Worm (Caenorhabditis elegans): ENCODE data around the gene K09C8.2.

Gene K09C8.2

ce11 chrX:10992177-10992576 lies 32.9 kb downstream of the K09C8.2 start, which contains the start of gene ver-3:
Gene ver-3 (plus strand): TSS chrX:10992477.
- TF ChIP-seq ham-2 (GFP tag; optimal IDR thresholded peaks at IDR 0.05): no peak
- TF ChIP-seq nhr-237 (tag; optimal IDR thresholded peaks at IDR 0.05): no peak

DNA sequence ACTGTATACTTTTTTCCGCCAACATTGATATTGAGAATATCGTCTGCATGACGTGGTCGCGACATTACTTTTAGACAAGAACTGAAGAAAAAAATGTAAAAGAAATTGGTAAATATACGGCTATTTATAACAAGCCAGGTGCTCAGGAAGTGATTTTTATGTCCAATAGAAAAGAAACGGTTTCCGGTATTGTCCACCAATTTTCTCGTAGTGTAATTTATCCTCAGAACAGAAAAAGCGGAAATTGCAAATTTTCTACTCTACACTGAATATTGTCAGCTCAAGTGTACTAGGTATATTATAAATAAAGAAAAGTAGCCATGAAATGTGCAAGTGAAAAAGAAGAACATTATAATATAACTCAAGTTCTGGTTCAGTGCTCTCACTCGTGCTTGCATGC lies 39.9 kb downstream of the K09C8.2 start, which contains the start of gene F59F3.6:
F59F3.6 (minus strand) TSS at position 101 of the 400 bp plus-strand sequence.
- no peak for TF ChIP-seq lin-32 (GFP tag; optimal IDR thresholded peaks at IDR 0.05)
- no peak for TF ChIP-seq ces-1 (GFP tag; optimal IDR thresholded peaks at IDR 0.05)
- no peak for TF ChIP-seq mab-5 (tag; optimal IDR thresholded peaks at IDR 0.05)
- TF ChIP-seq drap-1 (GFP tag; optimal IDR thresholded peaks at IDR 0.05): no peak
- no peak for TF ChIP-seq unc-120 (tag; optimal IDR thresholded peaks at IDR 0.05; ENCODE audit: poor library complexity, severe bottlenecking)
- TF ChIP-seq nhr-237 (tag; optimal IDR thresholded peaks at IDR 0.05): no peak
- no peak for TF ChIP-seq pha-4 (tag; optimal IDR thresholded peaks at IDR 0.05)
- no peak for TF ChIP-seq mep-1 (tag; optimal IDR thresholded peaks at IDR 0.05)
- no peak for TF ChIP-seq mls-2 (tag; optimal IDR thresholded peaks at IDR 0.05)
- no peak for TF ChIP-seq nhr-12 (tag; optimal IDR thresholded peaks at IDR 0.05)
- no peak for TF ChIP-seq unc-39 (tag; optimal IDR thresholded peaks at IDR 0.05)
- TF ChIP-seq blmp-1 (tag; optimal IDR thresholded peaks at IDR 0.05): no peak
- TF ChIP-seq bed-3 (GFP tag; optimal IDR thresholded peaks at IDR 0.05): no peak

- TF ChIP-seq hlh-1 (tag; optimal IDR thresholded peaks at IDR 0.05) (no peak), cnd-1 (tag; optimal IDR thresholded peaks at IDR 0.05) (no peak), mls-2 (tag; optimal IDR thresholded peaks at IDR 0.05) (no peak), nhr-2 (tag; optimal IDR thresholded peaks at IDR 0.05) (no peak), flh-1 (GFP tag; optimal IDR thresholded peaks at IDR 0.05) (no peak), tbx-8 (GFP tag; optimal IDR thresholded peaks at IDR 0.05) (no peak), nhr-28 (tag; optimal IDR thresholded peaks at IDR 0.05) (no peak), mep-1 (tag; optimal IDR thresholded peaks at IDR 0.05) (no peak), ceh-43 (GFP tag; optimal IDR thresholded peaks at IDR 0.05) (no peak), nhr-76 (tag; optimal IDR thresholded peaks at IDR 0.05) (no peak), ces-1 (GFP tag; optimal IDR thresholded peaks at IDR 0.05) (no peak), ham-2 (GFP tag; optimal IDR thresholded peaks at IDR 0.05) (no peak), sem-2 (GFP tag; optimal IDR thresholded peaks at IDR 0.05) (no peak), M03D4.4 (tag; optimal IDR thresholded peaks at IDR 0.05) (no peak), unc-62 (GFP tag; optimal IDR thresholded peaks at IDR 0.05) (no peak), zip-8 (tag; optimal IDR thresholded peaks at IDR 0.05) (no peak), elt-3 (tag; optimal IDR thresholded peaks at IDR 0.05) (no peak), elt-1 (tag; optimal IDR thresholded peaks at IDR 0.05; ENCODE audit: borderline replicate concordance, insufficient read depth) (no peak), lsy-2 (tag; optimal IDR thresholded peaks at IDR 0.05) (no peak), nhr-12 (tag; optimal IDR thresholded peaks at IDR 0.05) (no peak)
Observed at ce11 chrX:11001750-11002149, 42.5 kb downstream of the K09C8.2 start, which contains the start of gene col-177. Gene col-177 (minus strand): TSS chrX:11001850.

DNA sequence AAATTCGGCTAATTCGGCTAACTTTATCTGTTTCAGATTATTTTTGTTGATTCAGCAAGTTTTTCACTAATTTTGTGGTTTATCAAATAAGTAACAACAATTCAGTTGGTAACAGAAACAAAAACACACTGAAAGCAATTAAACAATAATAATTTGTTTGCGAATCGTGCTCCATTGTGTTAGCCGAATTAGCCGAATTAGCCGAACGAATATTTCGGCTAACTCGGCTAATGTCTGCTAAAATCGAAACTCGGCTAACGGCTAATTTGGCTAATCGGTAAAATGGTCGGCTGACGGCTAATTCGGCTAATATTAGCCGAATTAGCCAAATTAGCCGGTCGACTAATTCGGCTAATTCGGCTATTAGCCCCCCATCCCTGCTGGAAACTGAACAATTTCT lies 44.5 kb downstream of the K09C8.2 start:
- TF ChIP-seq ham-2 (GFP tag; optimal IDR thresholded peaks at IDR 0.05) (peak; percentile 69), unc-39 (tag; optimal IDR thresholded peaks at IDR 0.05) (no peak)

- TF ChIP-seq ham-2 (GFP tag; optimal IDR thresholded peaks at IDR 0.05) (no peak), flh-1 (GFP tag; optimal IDR thresholded peaks at IDR 0.05) (no peak), blmp-1 (tag; optimal IDR thresholded peaks at IDR 0.05) (no peak), sem-2 (GFP tag; optimal IDR thresholded peaks at IDR 0.05) (no peak), lsy-2 (tag; optimal IDR thresholded peaks at IDR 0.05) (no peak), zip-8 (tag; optimal IDR thresholded peaks at IDR 0.05) (no peak), drap-1 (GFP tag; optimal IDR thresholded peaks at IDR 0.05) (no peak), ceh-83 (GFP tag; optimal IDR thresholded peaks at IDR 0.05) (no peak), nhr-2 (tag; optimal IDR thresholded peaks at IDR 0.05) (no peak), mab-5 (tag; optimal IDR thresholded peaks at IDR 0.05) (no peak), nhr-12 (tag; optimal IDR thresholded peaks at IDR 0.05) (no peak), pha-4 (tag; optimal IDR thresholded peaks at IDR 0.05) (no peak), cnd-1 (tag; optimal IDR thresholded peaks at IDR 0.05) (no peak), sptf-1 (tag; optimal IDR thresholded peaks at IDR 0.05) (no peak), tbx-8 (GFP tag; optimal IDR thresholded peaks at IDR 0.05) (no peak), hlh-1 (tag; optimal IDR thresholded peaks at IDR 0.05) (no peak), mls-2 (tag; optimal IDR thresholded peaks at IDR 0.05) (no peak), unc-39 (tag; optimal IDR thresholded peaks at IDR 0.05) (no peak), lin-32 (GFP tag; optimal IDR thresholded peaks at IDR 0.05) (no peak)
Observed at ce11 chrX:11007393-11007792, 48.2 kb downstream of the K09C8.2 start.
